Worm (Caenorhabditis elegans) whole organism, mixed stage, embryonic: ENCODE results near the gene F17E9.2.

Source experiments
- blmp-1 ChIP-seq: fragments of 150-350 bp; optimal IDR thresholded peaks from 2 replicates; lab custom pipeline; 2014; ENCODE audit warnings: missing biosample characterization, missing genetic modification characterization
- drap-1 ChIP-seq: fragments of 200-800 bp; sonication (Bioruptor generic); optimal IDR thresholded peaks from 3 replicates; lab custom pipeline; 2018; ENCODE audit warnings: mild to moderate bottlenecking, missing genetic modification characterization, missing compliant biosample characterization
- elt-3 ChIP-seq: fragments of 150-350 bp; optimal IDR thresholded peaks from 2 replicates; lab custom pipeline; 2014; ENCODE audit warnings: missing biosample characterization, missing genetic modification characterization
- lin-13 ChIP-seq: fragments of 150-350 bp; optimal IDR thresholded peaks from 2 replicates; lab custom pipeline; 2014; ENCODE audit warnings: missing biosample characterization, missing genetic modification characterization
- lin-32 ChIP-seq: fragments of 200-800 bp; sonication (Bioruptor generic); optimal IDR thresholded peaks from 2 replicates; lab custom pipeline; 2018; ENCODE audit warnings: mild to moderate bottlenecking, missing genetic modification characterization, missing compliant biosample characterization
- lsy-2 ChIP-seq: fragments of 150-350 bp; optimal IDR thresholded peaks from 2 replicates; lab custom pipeline; 2014; ENCODE audit warnings: missing biosample characterization, missing genetic modification characterization
- mab-5 ChIP-seq: fragments of 150-350 bp; optimal IDR thresholded peaks from 2 replicates; lab custom pipeline; 2014; ENCODE audit warnings: missing biosample characterization, missing genetic modification characterization
- mep-1 ChIP-seq: fragments of 150-350 bp; optimal IDR thresholded peaks from 2 replicates; lab custom pipeline; 2017; ENCODE audit warnings: missing biosample characterization, missing genetic modification reagents, missing genetic modification characterization, inconsistent platforms
- nhr-12 ChIP-seq: fragments of 150-350 bp; optimal IDR thresholded peaks from 2 replicates; lab custom pipeline; 2014; ENCODE audit warnings: missing biosample characterization, missing genetic modification characterization
- nhr-237 ChIP-seq: fragments of 150-350 bp; optimal IDR thresholded peaks from 2 replicates; lab custom pipeline; 2014; ENCODE audit warnings: missing biosample characterization, missing genetic modification characterization
- nhr-76 ChIP-seq: sonication (generic microtip); optimal IDR thresholded peaks from 2 replicates; lab custom pipeline; 2017; ENCODE audit warnings: missing biosample characterization, missing genetic modification characterization
- snpc-4 ChIP-seq: fragments of 150-350 bp; optimal IDR thresholded peaks from 2 replicates; lab custom pipeline; 2014; ENCODE audit warnings: missing biosample characterization, missing genetic modification characterization
- unc-62 ChIP-seq: fragments of 150-350 bp; optimal IDR thresholded peaks from 2 replicates; lab custom pipeline; 2014; ENCODE audit warnings: missing biosample characterization, missing genetic modification reagents, missing genetic modification characterization
- ztf-11 ChIP-seq: fragments of 150-350 bp; optimal IDR thresholded peaks from 2 replicates; lab custom pipeline; 2014; ENCODE audit warnings: missing biosample characterization, missing genetic modification characterization

DNA sequence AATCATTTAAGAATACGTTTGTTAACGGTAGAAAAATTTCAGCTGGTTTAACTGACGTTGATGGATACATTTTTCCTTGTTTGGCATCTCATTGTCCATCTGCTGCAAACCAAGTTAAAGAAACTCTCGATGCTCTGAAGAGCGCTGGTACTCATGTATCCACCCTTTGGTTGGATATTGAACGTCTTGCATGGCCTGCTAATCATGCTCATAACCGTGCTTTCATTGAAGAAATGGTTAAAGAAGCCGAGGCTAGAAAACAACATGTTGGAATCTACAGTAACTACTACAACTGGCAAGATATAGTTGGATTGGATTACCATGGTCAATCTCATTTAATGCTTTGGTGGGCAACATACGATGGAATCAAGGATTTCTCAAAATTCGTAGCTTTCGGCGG is 22.7 kb upstream of the F17E9.2 start:
- no peak for TF ChIP-seq mab-5 (tag; lab: Kevin White, UChicago)
- TF ChIP-seq nhr-76, result no peak
- TF ChIP-seq lsy-2, result no peak
- no peak for TF ChIP-seq blmp-1 (tag; lab: Kevin White, UChicago)
- no peak for TF ChIP-seq lin-13 (tag; lab: Kevin White, UChicago)
- no peak for TF ChIP-seq elt-3 (tag; lab: Kevin White, UChicago)
- no peak for TF ChIP-seq mep-1 (tag; lab: Kevin White, UChicago)
- TF ChIP-seq nhr-12, result no peak
- no peak for TF ChIP-seq snpc-4 (tag; lab: Kevin White, UChicago)
- no peak for TF ChIP-seq ztf-11 (tag; lab: Kevin White, UChicago)
- TF ChIP-seq nhr-237, result no peak
- TF ChIP-seq unc-62, result no peak
- TF ChIP-seq drap-1, result no peak
- no peak for TF ChIP-seq lin-32
